Fruit fly (Drosophila melanogaster): ENCODE results near the gene CG9525.
A peak's percentile ranks its signal among the peaks of the same experiment; 100 is the strongest.

The CG9525 gene

DNA sequence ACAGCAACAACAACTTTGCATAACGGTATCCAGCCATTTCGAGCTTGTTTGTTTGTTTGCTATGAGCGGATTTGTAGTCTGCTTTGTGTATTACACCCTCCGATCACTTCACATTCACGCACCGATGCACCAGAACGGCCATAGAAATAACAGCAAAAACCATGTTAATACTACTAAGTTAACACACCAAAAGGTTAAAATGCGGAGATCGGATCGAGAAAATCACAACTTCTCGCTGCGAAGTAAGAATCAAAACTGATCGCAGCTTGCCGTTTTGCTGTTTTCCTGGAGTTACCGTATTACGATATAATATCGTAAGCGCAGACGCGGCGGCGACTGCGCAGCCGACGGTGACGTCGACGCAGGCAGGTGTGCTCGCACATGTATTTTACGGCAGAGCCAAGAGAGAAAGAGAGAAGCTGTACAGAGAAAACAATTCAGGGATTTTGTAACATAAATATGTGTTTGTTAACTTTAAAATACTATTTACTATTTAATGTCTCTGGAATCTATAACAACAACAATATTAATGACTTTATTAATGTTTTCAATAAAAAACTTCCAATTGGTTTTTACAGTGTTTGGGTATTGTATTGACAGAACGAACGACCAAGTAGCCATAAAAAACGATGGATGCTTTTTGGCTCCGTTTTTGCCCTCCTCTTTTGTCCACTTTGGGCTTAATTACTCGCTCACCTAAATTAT is 22.6 kb upstream of the CG9525 start, which contains the start of gene CG13101 (continued):
- TF ChIP-seq ham (GFP tag; IDR thresholded peaks at IDR 0.05), result peak; percentile 88
- no peak for TF ChIP-seq sc (optimal IDR thresholded peaks at IDR 0.05)
- TF ChIP-seq sc (GFP tag; optimal IDR thresholded peaks at IDR 0.05), result peak; percentile 85
- TF ChIP-seq Oli (tag; optimal IDR thresholded peaks at IDR 0.05), result peak; percentile 92
- no peak for TF ChIP-seq lov (optimal IDR thresholded peaks at IDR 0.05)
- TF ChIP-seq lov (GFP tag; IDR thresholded peaks at IDR 0.05), result peak; percentile 85; the same call in 2 of the 3 replicates
- TF ChIP-seq CG7987 (GFP tag; optimal IDR thresholded peaks at IDR 0.05), result peak; percentile 76
- no peak for TF ChIP-seq sr (GFP tag; IDR thresholded peaks at IDR 0.05)
- TF ChIP-seq Tbp (GFP tag; optimal IDR thresholded peaks at IDR 0.05), result no peak
- no peak for TF ChIP-seq nerfin-2 (GFP tag; IDR thresholded peaks at IDR 0.05; ENCODE audit: partially characterized antibody)
- TF ChIP-seq CG15269 (tag; optimal IDR thresholded peaks at IDR 0.05), result peak; percentile 95
- peak; percentile 68 for TF ChIP-seq repo (GFP tag; optimal IDR thresholded peaks at IDR 0.05)
- peak; percentile 84 for TF ChIP-seq CG11093 (GFP tag; IDR thresholded peaks at IDR 0.05)
- TF ChIP-seq CG1792 (GFP tag; optimal IDR thresholded peaks at IDR 0.05), result peak; percentile 72
- no peak for TF ChIP-seq hkb (optimal IDR thresholded peaks at IDR 0.05)
- TF ChIP-seq hkb (GFP tag; IDR thresholded peaks at IDR 0.05), result peak; percentile 95
- peak; percentile 83 for TF ChIP-seq slp2 (GFP tag; optimal IDR thresholded peaks at IDR 0.05)
- peak; percentile 94 for TF ChIP-seq CG6689 (GFP tag; IDR thresholded peaks at IDR 0.05)
- peak; percentile 78 for TF ChIP-seq ewg (GFP tag; optimal IDR thresholded peaks at IDR 0.05)
- no peak; the same call in 1 of the 3 replicates for TF ChIP-seq ken (GFP tag; IDR thresholded peaks at IDR 0.05)
- TF ChIP-seq CG11723 (GFP tag; optimal IDR thresholded peaks at IDR 0.05), result peak; percentile 66
- no peak for TF ChIP-seq CG14965 (GFP tag; optimal IDR thresholded peaks at IDR 0.05; ENCODE audit: borderline replicate concordance)
- TF ChIP-seq Jarid2 (GFP tag; optimal IDR thresholded peaks at IDR 0.05), result peak; percentile 78
- TF ChIP-seq Meics (GFP tag; optimal IDR thresholded peaks at IDR 0.05), result peak; percentile 93
- TF ChIP-seq Hand (GFP tag; optimal IDR thresholded peaks at IDR 0.05), result peak; percentile 74
- TF ChIP-seq aop (GFP tag; IDR thresholded peaks at IDR 0.05), result no peak
- peak; percentile 66 for TF ChIP-seq her (GFP tag; optimal IDR thresholded peaks at IDR 0.05)
- peak; percentile 78 for TF ChIP-seq HLH54F (GFP tag; optimal IDR thresholded peaks at IDR 0.05)
- peak; percentile 68 for TF ChIP-seq kah (GFP tag; optimal IDR thresholded peaks at IDR 0.05)
- TF ChIP-seq fd3F (GFP tag; optimal IDR thresholded peaks at IDR 0.05), result peak; percentile 92
- peak; percentile 24 for TF ChIP-seq abd-A (tag; optimal IDR thresholded peaks at IDR 0.05)
- peak; percentile 75 for TF ChIP-seq CG5180 (GFP tag; optimal IDR thresholded peaks at IDR 0.05)
- TF ChIP-seq CG12155 (GFP tag; optimal IDR thresholded peaks at IDR 0.05), result peak; percentile 88
- peak; percentile 77 for TF ChIP-seq kay (GFP tag; optimal IDR thresholded peaks at IDR 0.05)
- peak; percentile 79 for TF ChIP-seq CG4854 (GFP tag; optimal IDR thresholded peaks at IDR 0.05)
- TF ChIP-seq CG12391 (tag; optimal IDR thresholded peaks at IDR 0.05), result peak; percentile 96
- TF ChIP-seq ash1 (GFP tag; optimal IDR thresholded peaks at IDR 0.05), result no peak
- peak in 1 of 3 experiments; percentile 83 for TF ChIP-seq Stat92E (GFP tag; optimal IDR thresholded peaks at IDR 0.05)
- peak; percentile 84 for TF ChIP-seq Ets65A (GFP tag)
- TF ChIP-seq CG6765 (GFP tag; optimal IDR thresholded peaks at IDR 0.05), result peak; percentile 82
- TF ChIP-seq disco-r (GFP tag; optimal IDR thresholded peaks at IDR 0.05), result peak; percentile 74
- peak; percentile 89 for TF ChIP-seq CG14050 (GFP tag; IDR thresholded peaks at IDR 0.05)
- TF ChIP-seq ftz-f1 (GFP tag; optimal IDR thresholded peaks at IDR 0.05), result peak; percentile 24
- peak; percentile 81 for TF ChIP-seq onecut (GFP tag; IDR thresholded peaks at IDR 0.05)
- TF ChIP-seq Optix (GFP tag; IDR thresholded peaks at IDR 0.05), result no peak
- TF ChIP-seq CG6272 (GFP tag; IDR thresholded peaks at IDR 0.05), result no peak; the same call in none of the 2 replicates
- TF ChIP-seq CrebB (tag; optimal IDR thresholded peaks at IDR 0.05), result peak; percentile 91
- peak; percentile 77 for TF ChIP-seq Bdp1 (GFP tag; optimal IDR thresholded peaks at IDR 0.05)
- peak; percentile 84 for TF ChIP-seq Ravus (GFP tag; IDR thresholded peaks at IDR 0.05)
- peak; percentile 83 for TF ChIP-seq toy (GFP tag; IDR thresholded peaks at IDR 0.05)

Measured in whole organism, embryonic.